Worm (Caenorhabditis elegans) whole organism, midembryonic: ENCODE measurements around the gene F53F4.17.

Source experiments
- cog-1 ChIP-seq: sonication (generic microtip); optimal IDR thresholded peaks from 2 replicates; lab custom pipeline; 2016; ENCODE audit warnings: missing genetic modification characterization, missing compliant biosample characterization
- flt-1 ChIP-seq: fragments of 200-800 bp; sonication (Bioruptor generic); IDR thresholded peaks from 2 replicates; pipeline ENCODE4 v1.3.6; 2022; ENCODE audit warnings: missing genetic modification characterization, missing compliant biosample characterization
- tab-1 ChIP-seq: fragments of 200-800 bp; sonication (Bioruptor generic); IDR thresholded peaks from 2 replicates; pipeline ENCODE4 v1.3.6; 2022; ENCODE audit warnings: missing genetic modification characterization, missing compliant biosample characterization
- ztf-23 ChIP-seq: fragments of 200-800 bp; sonication (Bioruptor generic); IDR thresholded peaks from 2 replicates; pipeline ENCODE4 v1.3.6; 2022; ENCODE audit warnings: missing genetic modification reagents, missing genetic modification characterization, missing compliant biosample characterization

- no peak for TF ChIP-seq flt-1 (GFP tag; lab: Robert Waterston, UW)
- TF ChIP-seq cog-1 = no peak
- TF ChIP-seq ztf-23 = no peak
- TF ChIP-seq tab-1 (GFP tag; lab: Robert Waterston, UW) = no peak
Observed at ce11 chrV:13606651-13607242, 18.7 kb downstream of the F53F4.17 start, which contains the start of gene fmo-4.
